Fruit fly (Drosophila melanogaster): Measurements from ENCODE around the gene CG17108.

CG17108 gene

DNA sequence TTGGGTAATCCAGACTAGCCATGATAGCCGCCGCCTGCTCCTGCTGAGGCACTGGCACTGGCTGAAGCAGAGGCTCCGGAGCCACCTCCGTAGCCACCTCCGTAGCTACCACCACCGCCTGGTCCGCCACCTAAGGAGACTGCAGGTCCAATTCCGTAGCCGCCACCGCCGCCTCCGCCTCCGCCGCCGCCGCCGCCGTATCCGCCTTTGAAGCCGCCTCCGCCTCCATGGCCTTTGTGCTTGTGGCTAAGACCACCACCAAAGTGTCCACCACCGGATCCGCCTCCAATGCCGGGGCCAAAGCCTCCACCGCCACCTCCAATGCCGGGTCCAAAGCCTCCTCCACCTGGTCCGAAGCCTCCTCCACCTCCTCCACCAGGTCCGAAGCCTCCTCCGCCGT lies 885 bp downstream of the CG17108 start:
- no peak for TF ChIP-seq noc (tag; optimal IDR thresholded peaks at IDR 0.05)

DNA sequence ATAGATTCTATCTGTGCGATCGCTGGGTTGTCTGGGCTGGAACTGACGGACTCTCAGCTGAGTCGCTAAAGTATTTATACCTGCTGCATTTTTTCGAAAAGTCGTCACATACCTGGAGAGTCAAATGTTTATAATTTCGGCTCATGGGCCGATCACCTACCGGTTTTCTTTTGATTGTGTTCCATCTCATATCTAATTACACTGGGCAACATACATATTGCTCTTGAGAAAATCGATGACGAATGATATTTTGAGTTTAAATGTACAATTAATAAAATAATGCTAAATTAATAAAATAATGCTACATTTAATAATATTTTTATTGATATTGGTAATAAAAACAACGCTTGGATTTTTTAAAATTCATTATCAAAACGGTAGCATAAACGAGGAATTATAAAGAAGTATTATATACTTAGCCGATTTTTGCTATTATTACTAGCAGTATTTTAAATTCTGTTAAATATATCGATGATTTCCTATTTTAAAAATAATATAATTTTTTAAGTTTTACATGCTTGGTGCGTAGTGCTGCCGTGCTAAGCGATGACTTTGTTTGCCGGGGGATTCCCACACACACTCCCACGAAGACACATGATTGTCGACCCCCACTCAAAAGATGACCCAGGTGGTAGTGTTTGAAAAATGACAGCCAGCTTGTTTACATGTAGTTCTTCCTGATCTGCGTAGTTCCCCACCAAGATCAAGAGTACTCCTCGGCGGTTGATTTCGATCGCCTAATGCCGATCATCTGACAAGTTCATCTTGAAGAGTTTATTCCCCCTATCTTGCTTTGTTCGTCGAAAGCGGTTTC lies 4.5 kb downstream of the CG17108 start, which contains the start of gene CG7294:
CG7294 (minus strand) TSS at position 51 of the 814 bp plus-strand sequence.
- no peak for TF ChIP-seq noc (tag; optimal IDR thresholded peaks at IDR 0.05)

DNA sequence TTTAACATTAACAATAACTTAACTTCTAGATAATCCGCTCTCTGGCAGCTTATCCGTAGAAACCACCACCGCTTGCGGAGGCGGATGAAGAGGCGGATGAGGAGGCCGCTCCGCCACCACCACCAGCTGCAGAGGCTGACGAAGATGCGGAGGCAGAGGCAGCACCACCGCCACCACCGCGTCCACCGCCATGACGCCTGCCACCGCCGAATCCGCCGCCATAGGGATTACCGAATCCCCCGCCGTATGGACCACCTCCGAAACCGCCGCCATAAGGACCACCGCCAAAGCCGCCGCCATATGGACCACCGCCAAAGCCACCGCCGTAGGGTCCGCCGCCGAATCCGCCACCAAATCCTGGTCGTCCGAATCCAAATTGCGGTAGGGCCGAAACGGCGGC lies 5.1 kb downstream of the CG17108 start:
- no peak for TF ChIP-seq noc (tag; optimal IDR thresholded peaks at IDR 0.05)

- TF ChIP-seq noc (tag; optimal IDR thresholded peaks at IDR 0.05): no peak
Observed at dm6 chr2L:10687794-10688185, 6.1 kb downstream of the CG17108 start.

dm6 chr2L:10687009-10687793 lies 6.7 kb downstream of the CG17108 start, which contains the start of gene CG7296:
Gene CG7296 (minus strand): TSS chr2L:10687066.
- no peak for TF ChIP-seq noc (tag; optimal IDR thresholded peaks at IDR 0.05)

- TF ChIP-seq noc (tag; optimal IDR thresholded peaks at IDR 0.05): no peak
Observed at dm6 chr2L:10685666-10686065, 8.2 kb downstream of the CG17108 start.

DNA sequence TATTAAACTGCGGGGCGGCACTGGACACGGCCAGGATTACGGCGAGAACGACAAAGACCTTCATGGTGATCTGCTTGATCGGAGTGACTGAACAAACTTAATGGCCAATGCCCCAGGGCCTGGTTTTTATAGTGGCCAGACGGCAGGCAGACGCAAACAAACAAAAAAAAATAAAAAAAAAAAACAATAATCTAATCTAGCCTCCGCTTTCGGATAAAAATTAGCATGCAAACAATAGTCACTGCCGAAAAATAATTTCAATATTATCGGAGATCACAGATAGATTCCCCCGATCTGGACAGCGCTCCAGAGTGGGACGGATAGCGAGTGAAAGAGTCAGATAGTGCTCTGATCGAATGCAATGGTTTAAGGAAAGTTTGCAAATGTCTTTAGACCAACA lies 9.6 kb downstream of the CG17108 start, which contains the start of gene CG7299:
CG7299 (minus strand) TSS at position 101 of the 400 bp plus-strand sequence.
- TF ChIP-seq noc (tag; optimal IDR thresholded peaks at IDR 0.05): no peak

- TF ChIP-seq noc (tag; optimal IDR thresholded peaks at IDR 0.05): peak; percentile 58
Observed at dm6 chr2L:10682912-10683311, 11.0 kb downstream of the CG17108 start.

DNA sequence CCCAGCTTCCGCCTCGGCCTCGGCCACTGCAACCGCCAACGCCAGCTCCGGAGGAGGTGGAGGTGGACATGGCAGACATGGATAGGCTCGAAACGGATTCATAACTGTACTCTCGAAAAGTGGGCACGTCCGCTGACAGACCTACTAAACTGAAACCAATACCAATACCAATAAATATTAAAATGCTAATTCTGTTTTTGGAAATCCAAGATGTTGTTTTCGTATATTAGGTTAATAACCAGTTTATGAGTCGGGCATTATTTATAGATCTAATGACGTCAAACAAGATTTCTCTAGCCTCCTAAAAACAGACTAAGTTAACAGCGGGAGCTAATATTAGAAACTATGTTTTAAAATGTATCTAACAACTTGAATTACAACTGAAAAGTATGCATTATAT lies 11.7 kb downstream of the CG17108 start:
- TF ChIP-seq noc (tag; optimal IDR thresholded peaks at IDR 0.05): no peak

DNA sequence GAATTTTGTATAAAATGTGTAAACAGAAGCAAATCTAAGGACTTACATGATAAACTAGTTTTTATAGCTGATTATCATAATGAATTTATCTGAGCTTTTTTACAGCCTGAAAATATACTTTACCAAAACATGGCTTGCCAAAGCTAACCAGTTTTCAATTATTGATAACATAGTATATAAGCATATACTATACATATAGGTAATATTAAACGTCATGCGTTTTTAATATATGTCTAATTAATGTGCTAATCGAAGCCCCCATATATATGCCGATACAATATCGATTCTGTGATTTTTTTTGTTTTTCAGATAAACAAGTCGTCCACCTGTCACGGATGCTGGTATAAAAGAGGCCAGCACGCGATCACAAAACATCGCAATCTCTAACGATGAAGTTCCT lies 12.3 kb downstream of the CG17108 start, which contains the start of gene CG17107:
CG17107 (plus strand) TSS at position 301 of the 400 bp plus-strand sequence.
- TF ChIP-seq noc (tag; optimal IDR thresholded peaks at IDR 0.05): no peak

- TF ChIP-seq noc (tag; optimal IDR thresholded peaks at IDR 0.05): no peak
Observed at dm6 chr2L:10680584-10681080, 13.3 kb downstream of the CG17108 start, which contains the start of gene CG17105. Gene CG17105 (plus strand): TSS chr2L:10681030.

DNA sequence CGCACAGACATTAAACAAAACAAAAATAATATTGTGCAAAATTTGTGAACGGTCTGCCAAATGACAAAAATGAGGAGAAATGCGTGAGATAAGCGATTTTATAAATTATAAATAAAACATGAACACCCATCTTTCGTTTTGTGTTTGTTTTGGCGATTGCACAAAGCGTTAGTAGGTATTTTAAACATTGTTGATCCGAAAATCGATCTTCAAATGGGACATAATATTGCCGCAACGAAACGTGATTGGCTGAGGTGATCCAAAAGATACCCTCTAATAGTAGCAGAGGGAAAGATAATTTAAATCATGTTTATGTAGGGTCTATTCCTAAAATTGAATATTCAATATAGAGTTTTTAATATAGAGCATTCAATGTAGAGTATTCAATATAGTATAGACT lies 14.3 kb downstream of the CG17108 start:
- TF ChIP-seq noc (tag; optimal IDR thresholded peaks at IDR 0.05): peak; percentile 10

- no peak for TF ChIP-seq noc (tag; optimal IDR thresholded peaks at IDR 0.05)
Observed at dm6 chr2L:10677715-10678088, 16.2 kb downstream of the CG17108 start.

- peak; percentile 38 for TF ChIP-seq noc (tag; optimal IDR thresholded peaks at IDR 0.05)
Observed at dm6 chr2L:10676933-10677714, 16.8 kb downstream of the CG17108 start, which contains the start of gene CG17104. Gene CG17104 (plus strand): TSS chr2L:10677198.

DNA sequence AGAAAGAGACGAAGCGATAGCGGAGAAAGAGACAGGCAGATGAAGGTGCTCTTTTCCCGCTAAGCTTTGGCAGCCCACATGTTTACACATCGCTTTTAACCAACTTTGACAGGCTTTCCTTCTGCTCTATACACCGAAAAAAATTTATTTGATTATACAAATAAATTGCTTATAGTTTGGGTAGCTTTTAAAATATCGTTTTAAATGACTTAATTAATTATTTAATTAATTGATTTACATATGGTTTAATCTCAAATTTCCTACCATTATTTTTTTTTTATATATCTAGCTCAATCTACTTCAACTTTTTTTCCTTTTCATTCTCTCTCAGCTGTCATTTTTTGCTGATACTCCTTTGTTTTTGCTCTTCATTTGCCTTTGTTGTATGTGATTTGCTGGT lies 20.9 kb downstream of the CG17108 start:
- TF ChIP-seq noc (tag; optimal IDR thresholded peaks at IDR 0.05): no peak

DNA sequence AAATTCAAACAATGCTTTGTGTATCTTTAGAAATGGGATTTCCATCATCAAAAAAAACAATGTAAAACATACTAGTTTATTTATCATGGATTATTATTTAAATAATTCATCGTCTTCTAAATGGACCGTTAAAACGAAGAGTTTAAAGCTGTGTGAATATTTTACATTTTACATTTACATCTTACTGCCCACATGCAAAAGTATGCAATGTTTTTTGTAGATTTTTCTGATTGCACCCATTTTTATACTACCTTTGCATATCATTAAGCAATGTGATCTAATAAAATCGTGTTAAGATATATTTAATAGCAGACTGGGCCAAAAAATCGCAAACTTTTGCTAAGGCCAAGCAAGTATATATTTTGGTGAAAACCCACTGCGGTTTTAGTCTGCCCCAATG lies 22.4 kb downstream of the CG17108 start:
- no peak for TF ChIP-seq noc (tag; optimal IDR thresholded peaks at IDR 0.05)

Measured in whole organism, larva.